Fruit fly (Drosophila melanogaster): ENCODE measurements around the gene CG1288.

CG1288 gene

dm6 chr3R:7174755-7175154 lies 33.5 kb downstream of the CG1288 start:
- TF ChIP-seq CG17801 (GFP tag; optimal IDR thresholded peaks at IDR 0.05; ENCODE audit: partially characterized antibody): no peak

- TF ChIP-seq CG17801 (GFP tag; optimal IDR thresholded peaks at IDR 0.05; ENCODE audit: partially characterized antibody): no peak
Measured at dm6 chr3R:7172978-7173377, 35.3 kb downstream of the CG1288 start.

dm6 chr3R:7171384-7172099 lies 36.7 kb downstream of the CG1288 start:
- TF ChIP-seq CG17801 (GFP tag; optimal IDR thresholded peaks at IDR 0.05; ENCODE audit: partially characterized antibody): no peak

- no peak for TF ChIP-seq CG17801 (GFP tag; optimal IDR thresholded peaks at IDR 0.05; ENCODE audit: partially characterized antibody)
Measured at dm6 chr3R:7169927-7170326, 38.3 kb downstream of the CG1288 start.

dm6 chr3R:7162356-7163289 lies 45.6 kb downstream of the CG1288 start, which contains the start of gene sas:
Gene sas, plus strand, starts transcription at chr3R:7162808.
- no peak for TF ChIP-seq CG17801 (GFP tag; optimal IDR thresholded peaks at IDR 0.05; ENCODE audit: partially characterized antibody)

dm6 chr3R:7159615-7160014 lies 48.6 kb downstream of the CG1288 start:
- TF ChIP-seq CG17801 (GFP tag; optimal IDR thresholded peaks at IDR 0.05; ENCODE audit: partially characterized antibody): no peak

dm6 chr3R:7157102-7157501 lies 51.1 kb downstream of the CG1288 start:
- no peak for TF ChIP-seq CG17801 (GFP tag; optimal IDR thresholded peaks at IDR 0.05; ENCODE audit: partially characterized antibody)

All from ovary, adult (tissue).